Worm (Caenorhabditis elegans) whole organism, mixed stage, embryonic: Measurements from ENCODE around the gene srh-241.

Experiments used
- M03D4.4 ChIP-seq: sonication (generic microtip); optimal IDR thresholded peaks from 2 replicates; lab custom pipeline; 2017; ENCODE audit warnings: mild to moderate bottlenecking, missing genetic modification characterization, missing compliant biosample characterization
- bed-3 ChIP-seq: fragments of 200-800 bp; sonication (Bioruptor generic); optimal IDR thresholded peaks from 3 replicates; lab custom pipeline; 2018; ENCODE audit warnings: mild to moderate bottlenecking, missing genetic modification characterization, moderate library complexity, missing compliant biosample characterization
- blmp-1 ChIP-seq: fragments of 150-350 bp; optimal IDR thresholded peaks from 2 replicates; lab custom pipeline; 2014; ENCODE audit warnings: missing biosample characterization, missing genetic modification characterization
- ceh-39 ChIP-seq: fragments of 150-350 bp; optimal IDR thresholded peaks from 2 replicates; lab custom pipeline; 2014; ENCODE audit warnings: missing biosample characterization, missing genetic modification characterization
- ceh-43 ChIP-seq: fragments of 200-800 bp; sonication (Bioruptor generic); optimal IDR thresholded peaks from 2 replicates; lab custom pipeline; 2018; ENCODE audit warnings: mild to moderate bottlenecking, missing genetic modification characterization, moderate library complexity, missing compliant biosample characterization
- ceh-83 ChIP-seq: fragments of 200-800 bp; sonication (Bioruptor generic); optimal IDR thresholded peaks from 2 replicates; lab custom pipeline; 2018; ENCODE audit warnings: mild to moderate bottlenecking, missing genetic modification characterization, missing compliant biosample characterization
- ces-1 ChIP-seq: fragments of 150-350 bp; optimal IDR thresholded peaks from 2 replicates; lab custom pipeline; 2014; ENCODE audit warnings: missing biosample characterization, missing genetic modification reagents, missing genetic modification characterization
- drap-1 ChIP-seq: fragments of 200-800 bp; sonication (Bioruptor generic); optimal IDR thresholded peaks from 3 replicates; lab custom pipeline; 2018; ENCODE audit warnings: mild to moderate bottlenecking, missing genetic modification characterization, missing compliant biosample characterization
- elt-3 ChIP-seq: fragments of 150-350 bp; optimal IDR thresholded peaks from 2 replicates; lab custom pipeline; 2014; ENCODE audit warnings: missing biosample characterization, missing genetic modification characterization
- flh-1 ChIP-seq: fragments of 200-800 bp; sonication (Bioruptor generic); optimal IDR thresholded peaks from 2 replicates; lab custom pipeline; 2018; ENCODE audit warnings: mild to moderate bottlenecking, missing genetic modification characterization, moderate library complexity, missing compliant biosample characterization
- hlh-1 ChIP-seq: fragments of 150-350 bp; optimal IDR thresholded peaks from 2 replicates; lab custom pipeline; 2014; ENCODE audit warnings: missing biosample characterization, missing genetic modification reagents, missing genetic modification characterization
- lin-13 ChIP-seq: fragments of 150-350 bp; optimal IDR thresholded peaks from 2 replicates; lab custom pipeline; 2014; ENCODE audit warnings: missing biosample characterization, missing genetic modification characterization
- lin-32 ChIP-seq: fragments of 200-800 bp; sonication (Bioruptor generic); optimal IDR thresholded peaks from 2 replicates; lab custom pipeline; 2018; ENCODE audit warnings: mild to moderate bottlenecking, missing genetic modification characterization, missing compliant biosample characterization
- lsy-2 ChIP-seq: fragments of 150-350 bp; optimal IDR thresholded peaks from 2 replicates; lab custom pipeline; 2014; ENCODE audit warnings: missing biosample characterization, missing genetic modification characterization
- mab-5 ChIP-seq: fragments of 150-350 bp; optimal IDR thresholded peaks from 2 replicates; lab custom pipeline; 2014; ENCODE audit warnings: missing biosample characterization, missing genetic modification characterization
- mep-1 ChIP-seq: fragments of 150-350 bp; optimal IDR thresholded peaks from 2 replicates; lab custom pipeline; 2017; ENCODE audit warnings: missing biosample characterization, missing genetic modification reagents, missing genetic modification characterization, inconsistent platforms
- mls-2 ChIP-seq: sonication (generic microtip); optimal IDR thresholded peaks from 2 replicates; lab custom pipeline; 2016; ENCODE audit warnings: mild to moderate bottlenecking, missing genetic modification characterization, moderate library complexity, missing compliant biosample characterization
- nhr-12 ChIP-seq: fragments of 150-350 bp; optimal IDR thresholded peaks from 2 replicates; lab custom pipeline; 2014; ENCODE audit warnings: missing biosample characterization, missing genetic modification characterization
- nhr-2 ChIP-seq: fragments of 150-350 bp; optimal IDR thresholded peaks from 2 replicates; lab custom pipeline; 2014; ENCODE audit warnings: missing biosample characterization, missing genetic modification characterization
- nhr-28 ChIP-seq: fragments of 150-350 bp; optimal IDR thresholded peaks from 2 replicates; lab custom pipeline; 2014; ENCODE audit warnings: missing biosample characterization, missing genetic modification characterization
- nhr-76 ChIP-seq: sonication (generic microtip); optimal IDR thresholded peaks from 2 replicates; lab custom pipeline; 2017; ENCODE audit warnings: missing biosample characterization, missing genetic modification characterization
- pha-4 ChIP-seq: fragments of 150-350 bp; optimal IDR thresholded peaks from 2 replicates; lab custom pipeline; 2018; ENCODE audit warnings: missing biosample characterization, missing genetic modification reagents, missing genetic modification characterization
- sem-2 ChIP-seq: fragments of 200-800 bp; sonication (Bioruptor generic); optimal IDR thresholded peaks from 2 replicates; lab custom pipeline; 2018; ENCODE audit warnings: mild to moderate bottlenecking, missing genetic modification characterization, missing compliant biosample characterization
- snpc-4 ChIP-seq: fragments of 150-350 bp; optimal IDR thresholded peaks from 2 replicates; lab custom pipeline; 2014; ENCODE audit warnings: missing biosample characterization, missing genetic modification characterization
- sptf-1 ChIP-seq: sonication (generic microtip); optimal IDR thresholded peaks from 2 replicates; lab custom pipeline; 2017; ENCODE audit warnings: mild to moderate bottlenecking, missing genetic modification characterization, moderate library complexity, missing compliant biosample characterization
- tbx-8 ChIP-seq: fragments of 200-800 bp; sonication (Bioruptor generic); optimal IDR thresholded peaks from 2 replicates; lab custom pipeline; 2018; ENCODE audit warnings: mild to moderate bottlenecking, missing genetic modification characterization, moderate library complexity, missing compliant biosample characterization
- unc-62 ChIP-seq: fragments of 150-350 bp; optimal IDR thresholded peaks from 2 replicates; lab custom pipeline; 2014; ENCODE audit warnings: missing biosample characterization, missing genetic modification reagents, missing genetic modification characterization
- ztf-11 ChIP-seq: fragments of 150-350 bp; optimal IDR thresholded peaks from 2 replicates; lab custom pipeline; 2014; ENCODE audit warnings: missing biosample characterization, missing genetic modification characterization

Gene srh-241

DNA sequence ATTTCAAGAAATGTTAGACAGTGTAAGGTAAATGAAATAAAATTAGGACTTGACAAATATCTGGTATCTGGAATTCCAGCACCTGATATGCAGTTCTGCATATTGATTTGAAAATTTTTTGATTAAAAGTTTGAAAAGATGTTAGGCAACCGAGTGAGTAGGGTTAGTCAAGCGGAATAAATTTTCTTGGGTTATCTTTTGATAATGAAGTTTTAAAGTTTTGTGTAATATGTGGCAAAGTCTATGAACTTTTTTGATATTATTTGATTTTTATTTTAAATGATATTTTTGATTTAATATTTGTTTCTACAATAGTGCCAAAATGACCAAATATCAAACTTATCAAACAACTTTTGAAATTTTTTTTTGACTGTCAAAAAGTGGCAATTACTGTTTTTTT, at the start of gene srh-241:
Gene srh-241, minus strand, starts transcription at position 101 of the 400 bp plus-strand sequence.
- TF ChIP-seq pha-4 (tag; lab: Kevin White, UChicago): no peak
- TF ChIP-seq flh-1 (GFP tag; lab: Kevin White, UChicago): no peak
- TF ChIP-seq blmp-1 (tag; lab: Kevin White, UChicago): no peak
- no peak for TF ChIP-seq ceh-83
- TF ChIP-seq tbx-8 (GFP tag; lab: Kevin White, UChicago): no peak
- no peak for TF ChIP-seq sem-2
- no peak for TF ChIP-seq drap-1
- no peak for TF ChIP-seq nhr-76 (tag; lab: Kevin White, UChicago)
- no peak for TF ChIP-seq mep-1 (tag; lab: Kevin White, UChicago)
- TF ChIP-seq mab-5: no peak
- TF ChIP-seq lin-32: no peak
- TF ChIP-seq sptf-1: no peak

DNA sequence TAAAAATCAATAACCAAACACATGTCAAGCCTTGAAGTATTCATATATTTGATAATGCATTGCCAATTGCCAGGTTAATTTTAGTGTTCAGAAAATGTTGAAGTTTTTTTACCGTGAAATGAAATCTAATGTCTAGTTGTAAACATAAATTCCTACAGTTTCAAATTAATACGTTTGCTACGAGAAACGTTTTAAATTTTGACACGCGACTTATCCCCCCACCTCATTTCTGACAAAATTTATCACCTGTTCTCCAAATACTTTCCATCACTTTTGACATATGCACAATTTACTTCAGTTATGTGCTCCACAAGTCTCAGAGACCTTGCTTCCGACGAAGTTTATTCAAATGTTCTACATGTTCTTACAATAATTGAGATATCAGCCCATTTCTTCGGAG, 44.5 kb upstream of the srh-241 start, which contains the start of gene srh-146:
Gene srh-146, plus strand, starts transcription at position 301 of the 400 bp plus-strand sequence.
- TF ChIP-seq nhr-76 (tag; lab: Kevin White, UChicago): no peak
- no peak for TF ChIP-seq snpc-4 (tag; lab: Kevin White, UChicago)
- no peak for TF ChIP-seq mab-5
- TF ChIP-seq pha-4 (tag; lab: Kevin White, UChicago): no peak
- no peak for TF ChIP-seq nhr-28 (tag; lab: Kevin White, UChicago)
- TF ChIP-seq mep-1 (tag; lab: Kevin White, UChicago): no peak

DNA sequence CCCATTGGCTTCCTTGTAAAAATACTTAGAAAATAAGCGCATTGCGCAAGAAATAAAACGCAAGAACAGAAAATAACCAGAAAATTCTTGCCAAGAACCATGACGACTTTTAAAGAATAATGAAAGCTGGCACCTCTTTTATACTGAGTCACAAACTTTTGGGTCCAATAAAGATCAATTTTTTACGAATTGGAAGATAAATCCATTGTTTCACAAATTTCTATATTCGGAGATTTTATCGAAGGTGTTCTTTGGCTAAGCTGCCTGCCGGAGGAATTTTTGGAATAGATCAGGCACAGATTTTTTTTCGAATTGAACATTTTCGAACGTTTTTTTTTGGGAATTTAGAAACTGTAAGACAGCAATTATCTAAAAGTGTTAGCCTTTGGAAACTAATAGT, 43.5 kb upstream of the srh-241 start, which contains the start of gene C31B8.9:
Gene C31B8.9, minus strand, starts transcription at position 101 of the 400 bp plus-strand sequence.
- TF ChIP-seq ceh-83 (no peak), M03D4.4 (tag; lab: Kevin White, UChicago) (no peak), elt-3 (tag; lab: Kevin White, UChicago) (no peak)

- no peak for TF ChIP-seq mls-2 (tag; lab: Kevin White, UChicago)
- TF ChIP-seq hlh-1: no peak
Measured at ce11 chrV:2909525-2909924, 40.1 kb upstream of the srh-241 start, which contains the start of gene zmp-3. zmp-3 (minus strand) TSS chrV:2909625.

DNA sequence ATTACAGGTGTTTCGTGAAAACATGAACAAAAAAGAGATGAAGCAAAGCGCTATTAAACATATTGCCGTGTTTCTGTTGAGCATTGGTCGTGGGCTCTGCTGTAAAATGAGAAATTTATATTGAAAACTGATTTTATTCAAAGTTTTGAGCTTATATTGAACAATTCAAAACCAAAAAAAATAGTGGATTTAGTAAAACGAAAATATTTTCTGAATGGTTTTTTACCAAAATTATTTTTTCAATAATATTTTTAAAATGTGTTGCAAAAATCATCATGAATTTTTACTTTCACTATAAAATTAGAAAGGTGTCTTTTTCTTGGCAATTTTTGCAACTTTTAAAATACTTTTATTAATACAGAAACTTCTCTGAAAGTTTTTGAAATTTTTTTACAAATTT, 33.8 kb upstream of the srh-241 start, which contains the start of gene C31B8.7:
Gene C31B8.7, minus strand, starts transcription at position 101 of the 400 bp plus-strand sequence.
- TF ChIP-seq ceh-39 (no peak), ceh-83 (no peak), ceh-43 (GFP tag; lab: Kevin White, UChicago) (no peak), M03D4.4 (tag; lab: Kevin White, UChicago) (no peak)

DNA sequence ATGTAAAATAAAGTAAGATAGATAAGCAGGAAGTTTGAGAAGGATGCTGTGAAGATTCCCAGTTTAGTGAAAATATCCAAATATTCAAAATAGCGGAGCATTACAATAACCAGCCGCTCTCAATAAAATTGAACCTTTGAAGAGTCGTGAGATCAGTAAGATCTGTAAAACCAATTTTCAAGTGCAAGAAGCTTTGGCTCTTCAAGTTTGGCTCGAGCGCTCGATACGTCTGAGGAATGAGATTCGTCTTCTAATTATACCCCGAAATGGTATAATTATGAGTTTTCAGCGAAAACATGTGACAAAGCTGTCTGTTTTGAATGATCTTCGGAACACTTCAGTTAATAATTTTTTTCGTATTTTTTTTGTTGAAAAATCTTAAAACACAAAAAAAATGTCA, 30.5 kb upstream of the srh-241 start, which contains the start of gene str-46:
Gene str-46, minus strand, starts transcription at position 101 of the 400 bp plus-strand sequence.
- TF ChIP-seq ztf-11 (no peak), elt-3 (tag; lab: Kevin White, UChicago) (no peak), flh-1 (GFP tag; lab: Kevin White, UChicago) (no peak), M03D4.4 (tag; lab: Kevin White, UChicago) (no peak), nhr-12 (no peak), lin-13 (tag; lab: Kevin White, UChicago) (no peak), hlh-1 (no peak), ceh-83 (no peak), nhr-28 (tag; lab: Kevin White, UChicago) (no peak), pha-4 (tag; lab: Kevin White, UChicago) (no peak), nhr-2 (tag; lab: Kevin White, UChicago) (no peak)

ce11 chrV:2896198-2896660, 26.8 kb upstream of the srh-241 start, which contains the start of gene pals-32:
pals-32 (plus strand) TSS chrV:2896610.
- TF ChIP-seq pha-4 (tag; lab: Kevin White, UChicago) (no peak), mls-2 (tag; lab: Kevin White, UChicago) (no peak), ceh-43 (GFP tag; lab: Kevin White, UChicago) (no peak), ztf-11 (no peak), sptf-1 (no peak), elt-3 (tag; lab: Kevin White, UChicago) (no peak), flh-1 (GFP tag; lab: Kevin White, UChicago) (no peak), unc-62 (GFP tag; lab: Kevin White, UChicago) (no peak), hlh-1 (no peak), blmp-1 (tag; lab: Kevin White, UChicago) (no peak), ces-1 (no peak), lsy-2 (tag; lab: Kevin White, UChicago) (no peak), tbx-8 (GFP tag; lab: Kevin White, UChicago) (no peak), nhr-28 (tag; lab: Kevin White, UChicago) (no peak), nhr-2 (tag; lab: Kevin White, UChicago) (no peak), bed-3 (no peak)
